Fruit fly (Drosophila melanogaster) whole organism, embryonic: ENCODE measurements around the gene janA.

ENCODE experiments used
- BEAF-32 ChIP-seq: fragments of 200-800 bp; sonication (Bioruptor generic); optimal IDR thresholded peaks from 3 replicates; lab custom pipeline; 2017; ENCODE audit warnings: missing biosample characterization, missing genetic modification characterization, mild to moderate bottlenecking, moderate library complexity, missing genetic modification reagents
- Blimp-1 ChIP-seq: fragments of 200-800 bp; sonication (Bioruptor generic); optimal IDR thresholded peaks from 3 replicates; lab custom pipeline; 2018; ENCODE audit warnings: missing biosample characterization, missing genetic modification characterization, mild to moderate bottlenecking, moderate library complexity, missing genetic modification reagents
- CG10274 ChIP-seq: fragments of 200-800 bp; sonication (Bioruptor generic); optimal IDR thresholded peaks from 3 replicates; lab custom pipeline; 2017; ENCODE audit warnings: missing biosample characterization, mild to moderate bottlenecking, missing genetic modification characterization
- CG10321 ChIP-seq: fragments of 200-800 bp; sonication (Bioruptor generic); IDR thresholded peaks from 2 replicates; pipeline ENCODE4 v1.3.6; 2022; ENCODE audit warnings: missing biosample characterization, missing genetic modification characterization
- CG11247 ChIP-seq: fragments of 200-800 bp; sonication (Bioruptor generic); IDR thresholded peaks from 2 replicates; pipeline ENCODE4 v1.3.6; 2022; ENCODE audit warnings: missing biosample characterization, missing genetic modification characterization
- CG11456 ChIP-seq: fragments of 200-800 bp; sonication (Bioruptor generic); IDR thresholded peaks from 3 replicates; pipeline ENCODE4 v1.3.6; 2022; ENCODE audit warnings: missing biosample characterization, missing genetic modification characterization
- CG12744 ChIP-seq: fragments of 200-800 bp; sonication (Bioruptor generic); optimal IDR thresholded peaks from 2 replicates; lab custom pipeline; 2016; ENCODE audit warnings: missing biosample characterization, missing genetic modification characterization
- CG13296 ChIP-seq: fragments of 200-800 bp; sonication (Bioruptor generic); optimal IDR thresholded peaks from 3 replicates; lab custom pipeline; 2018; ENCODE audit warnings: missing biosample characterization, mild to moderate bottlenecking, missing genetic modification characterization
- CG14014 ChIP-seq: fragments of 200-800 bp; sonication (Bioruptor generic); IDR thresholded peaks from 2 replicates; pipeline ENCODE4 v1.3.6; 2022; ENCODE audit warnings: missing biosample characterization, missing genetic modification characterization
- CG15479 ChIP-seq: fragments of 200-800 bp; sonication (Bioruptor generic); optimal IDR thresholded peaks from 3 replicates; lab custom pipeline; 2019; ENCODE audit warnings: missing biosample characterization, mild to moderate bottlenecking, missing genetic modification characterization, moderate library complexity
- CG1603 ChIP-seq: fragments of 200-800 bp; sonication (Bioruptor generic); optimal IDR thresholded peaks from 2 replicates; lab custom pipeline; 2019; ENCODE audit warnings: missing biosample characterization, mild to moderate bottlenecking, missing genetic modification characterization, moderate library complexity
- CG17912 ChIP-seq: fragments of 200-800 bp; sonication (Bioruptor generic); optimal IDR thresholded peaks from 2 replicates; lab custom pipeline; 2018; ENCODE audit warnings: missing biosample characterization, mild to moderate bottlenecking, missing genetic modification characterization
- CG1792 ChIP-seq: fragments of 200-800 bp; sonication (Bioruptor generic); optimal IDR thresholded peaks from 2 replicates; lab custom pipeline; 2016; ENCODE audit warnings: missing biosample characterization, missing genetic modification characterization
- CG3065 ChIP-seq: fragments of 200-800 bp; sonication (Bioruptor generic); optimal IDR thresholded peaks from 2 replicates; lab custom pipeline; 2016; ENCODE audit warnings: missing biosample characterization, missing genetic modification characterization
- CG31224 ChIP-seq: fragments of 200-800 bp; sonication (Bioruptor generic); IDR thresholded peaks from 2 replicates; pipeline ENCODE4 v1.3.6; 2022; ENCODE audit warnings: missing biosample characterization, missing genetic modification characterization
- CG4328 ChIP-seq: fragments of 200-800 bp; sonication (Bioruptor generic); optimal IDR thresholded peaks from 3 replicates; lab custom pipeline; 2017; ENCODE audit warnings: missing biosample characterization, missing genetic modification reagents, missing genetic modification characterization
- CG6765 ChIP-seq: fragments of 200-800 bp; sonication (Bioruptor generic); optimal IDR thresholded peaks from 3 replicates; lab custom pipeline; 2017; ENCODE audit warnings: missing biosample characterization, mild to moderate bottlenecking, missing genetic modification characterization
- CG6854 ChIP-seq: fragments of 200-800 bp; sonication (Bioruptor generic); optimal IDR thresholded peaks from 3 replicates; lab custom pipeline; 2017; ENCODE audit warnings: missing biosample characterization, mild to moderate bottlenecking, missing genetic modification characterization
- CG7745 ChIP-seq: fragments of 200-800 bp; sonication (Bioruptor generic); optimal IDR thresholded peaks from 2 replicates; lab custom pipeline; 2018; ENCODE audit warnings: missing biosample characterization, mild to moderate bottlenecking, missing genetic modification characterization, moderate library complexity
- CG7963 ChIP-seq: fragments of 200-800 bp; sonication (Bioruptor generic); IDR thresholded peaks from 3 replicates; pipeline ENCODE4 v1.3.6; 2022; ENCODE audit warnings: missing biosample characterization, missing genetic modification characterization; ENCODE audit not compliant: partially characterized antibody
- CG7987 ChIP-seq: fragments of 200-800 bp; sonication (Bioruptor generic); optimal IDR thresholded peaks from 2 replicates; lab custom pipeline; 2018; ENCODE audit warnings: missing biosample characterization, mild to moderate bottlenecking, missing genetic modification characterization, moderate library complexity
- CG9727 ChIP-seq: fragments of 200-800 bp; sonication (Bioruptor generic); optimal IDR thresholded peaks from 3 replicates; lab custom pipeline; 2017; ENCODE audit warnings: missing biosample characterization, mild to moderate bottlenecking, missing genetic modification characterization
- Dll ChIP-seq: fragments of 200-800 bp; sonication (Bioruptor generic); IDR thresholded peaks from 4 replicates; pipeline ENCODE4 v1.3.6; 2022; ENCODE audit warnings: missing biosample characterization, missing genetic modification characterization; ENCODE audit not compliant: partially characterized antibody
- HLHmδ ChIP-seq: fragments of 200-800 bp; sonication (Bioruptor generic); optimal IDR thresholded peaks from 2 replicates; lab custom pipeline; 2018; ENCODE audit warnings: missing biosample characterization, mild to moderate bottlenecking, missing genetic modification characterization, moderate library complexity
- Mes4 ChIP-seq: fragments of 200-800 bp; sonication (Bioruptor generic); optimal IDR thresholded peaks from 2 replicates; lab custom pipeline; 2016; ENCODE audit warnings: missing biosample characterization, missing genetic modification characterization
- Sin3A ChIP-seq: fragments of >200 bp; optimal IDR thresholded peaks from 2 replicates; lab custom pipeline; 2018
- Sox102F ChIP-seq: fragments of 200-800 bp; sonication (Bioruptor generic); optimal IDR thresholded peaks from 2 replicates; lab custom pipeline; 2018; ENCODE audit warnings: missing biosample characterization, mild to moderate bottlenecking, missing genetic modification characterization, moderate library complexity
- Sry-β ChIP-seq: fragments of 200-800 bp; sonication (Bioruptor generic); optimal IDR thresholded peaks from 2 replicates; lab custom pipeline; 2018; ENCODE audit warnings: missing biosample characterization, mild to moderate bottlenecking, missing genetic modification characterization, moderate library complexity
- Trl ChIP-seq, 3 experiments: fragments of >200 bp in 2 of 3; fragments of 200-800 bp in 1 of 3; sonication (Bioruptor generic) in 1 of 3; optimal IDR thresholded peaks; 2 replicates in 1 of 3; 3 replicates in 2 of 3; lab custom pipeline; 2016 to 2017; ENCODE audit warnings: missing biosample characterization in 1 of 3, missing genetic modification characterization in 1 of 3
- danr ChIP-seq: fragments of 200-800 bp; sonication (Bioruptor generic); IDR thresholded peaks from 2 replicates; pipeline ENCODE4 v1.3.6; 2022; ENCODE audit warnings: missing biosample characterization, missing genetic modification characterization
- dmrt11E ChIP-seq: fragments of 200-800 bp; sonication (Bioruptor generic); optimal IDR thresholded peaks from 3 replicates; lab custom pipeline; 2018; ENCODE audit warnings: missing biosample characterization, mild to moderate bottlenecking, missing genetic modification characterization, moderate library complexity
- fd96Cb ChIP-seq: fragments of 200-800 bp; sonication (Bioruptor generic); optimal IDR thresholded peaks from 2 replicates; lab custom pipeline; 2018; ENCODE audit warnings: missing biosample characterization, mild to moderate bottlenecking, missing genetic modification characterization, moderate library complexity
- gro ChIP-seq: fragments of 200-800 bp; sonication (Bioruptor generic); optimal IDR thresholded peaks from 2 replicates; lab custom pipeline; 2016; ENCODE audit warnings: missing biosample characterization, missing genetic modification characterization
- gsb ChIP-seq: fragments of 200-800 bp; sonication (Bioruptor generic); IDR thresholded peaks from 2 replicates; pipeline ENCODE4 v1.3.6; 2022; ENCODE audit warnings: missing biosample characterization, missing genetic modification characterization
- hbn ChIP-seq: fragments of 200-800 bp; sonication (Bioruptor generic); IDR thresholded peaks from 2 replicates; pipeline ENCODE4 v1.3.6; 2022; ENCODE audit warnings: missing biosample characterization, missing genetic modification characterization; ENCODE audit not compliant: partially characterized antibody
- her ChIP-seq: fragments of 200-800 bp; sonication (Bioruptor generic); optimal IDR thresholded peaks from 2 replicates; lab custom pipeline; 2016; ENCODE audit warnings: missing biosample characterization, missing genetic modification characterization
- hth ChIP-seq: fragments of >200 bp; optimal IDR thresholded peaks from 2 replicates; lab custom pipeline; 2017; ENCODE audit warnings: inconsistent platforms
- kni ChIP-seq: fragments of 200-800 bp; sonication (Bioruptor generic); optimal IDR thresholded peaks from 3 replicates; lab custom pipeline; 2017; ENCODE audit warnings: mild to moderate bottlenecking, missing biosample characterization, missing genetic modification reagents, missing genetic modification characterization
- lbe ChIP-seq: fragments of 200-800 bp; sonication (Bioruptor generic); optimal IDR thresholded peaks from 2 replicates; lab custom pipeline; 2016; ENCODE audit warnings: missing biosample characterization, mild to moderate bottlenecking, missing genetic modification characterization
- mirr ChIP-seq: fragments of 200-800 bp; sonication (Bioruptor generic); optimal IDR thresholded peaks from 3 replicates; lab custom pipeline; 2018; ENCODE audit warnings: missing biosample characterization, mild to moderate bottlenecking, missing genetic modification characterization
- mld ChIP-seq: fragments of 200-800 bp; sonication (Bioruptor generic); IDR thresholded peaks from 3 replicates; pipeline ENCODE4 v1.3.6; 2022; ENCODE audit warnings: missing biosample characterization, missing genetic modification characterization; ENCODE audit not compliant: partially characterized antibody
- peb ChIP-seq: fragments of 200-800 bp; sonication (Bioruptor generic); IDR thresholded peaks from 2 replicates; pipeline ENCODE4 v1.3.6; 2022; ENCODE audit warnings: missing biosample characterization, missing genetic modification characterization
- sim ChIP-seq: fragments of 200-800 bp; sonication (Bioruptor generic); IDR thresholded peaks from 2 replicates; pipeline ENCODE4 v1.3.6; 2022; ENCODE audit warnings: missing biosample characterization, missing genetic modification characterization
- sisA ChIP-seq: fragments of 200-800 bp; sonication (Bioruptor generic); IDR thresholded peaks from 2 replicates; pipeline ENCODE4 v1.3.6; 2022; ENCODE audit warnings: missing biosample characterization, missing genetic modification characterization
- sr ChIP-seq: fragments of 200-800 bp; sonication (Bioruptor generic); IDR thresholded peaks from 3 replicates; pipeline ENCODE4 v1.3.6; 2022; ENCODE audit warnings: missing biosample characterization, missing genetic modification characterization
- stwl ChIP-seq: fragments of 200-800 bp; sonication (Bioruptor generic); optimal IDR thresholded peaks from 3 replicates; lab custom pipeline; 2018; ENCODE audit warnings: missing biosample characterization, mild to moderate bottlenecking, missing genetic modification characterization, moderate library complexity
- sug ChIP-seq: fragments of 200-800 bp; optimal IDR thresholded peaks from 2 replicates; lab custom pipeline; 2019; ENCODE audit warnings: missing biosample characterization, mild to moderate bottlenecking, missing genetic modification characterization, moderate library complexity
- vnd ChIP-seq: fragments of 200-800 bp; sonication (Bioruptor generic); IDR thresholded peaks from 3 replicates; pipeline ENCODE4 v1.3.6; 2022; ENCODE audit warnings: missing biosample characterization, missing genetic modification characterization; ENCODE audit not compliant: partially characterized antibody
- wor ChIP-seq: fragments of 200-800 bp; sonication (Bioruptor generic); IDR thresholded peaks from 2 replicates; pipeline ENCODE4 v1.3.6; 2022; ENCODE audit warnings: missing biosample characterization, missing genetic modification characterization
- zfh1 ChIP-seq: fragments of 200-800 bp; sonication (Bioruptor generic); IDR thresholded peaks from 3 replicates; pipeline ENCODE4 v1.3.6; 2022; ENCODE audit warnings: missing biosample characterization, missing genetic modification characterization

Gene janA

DNA sequence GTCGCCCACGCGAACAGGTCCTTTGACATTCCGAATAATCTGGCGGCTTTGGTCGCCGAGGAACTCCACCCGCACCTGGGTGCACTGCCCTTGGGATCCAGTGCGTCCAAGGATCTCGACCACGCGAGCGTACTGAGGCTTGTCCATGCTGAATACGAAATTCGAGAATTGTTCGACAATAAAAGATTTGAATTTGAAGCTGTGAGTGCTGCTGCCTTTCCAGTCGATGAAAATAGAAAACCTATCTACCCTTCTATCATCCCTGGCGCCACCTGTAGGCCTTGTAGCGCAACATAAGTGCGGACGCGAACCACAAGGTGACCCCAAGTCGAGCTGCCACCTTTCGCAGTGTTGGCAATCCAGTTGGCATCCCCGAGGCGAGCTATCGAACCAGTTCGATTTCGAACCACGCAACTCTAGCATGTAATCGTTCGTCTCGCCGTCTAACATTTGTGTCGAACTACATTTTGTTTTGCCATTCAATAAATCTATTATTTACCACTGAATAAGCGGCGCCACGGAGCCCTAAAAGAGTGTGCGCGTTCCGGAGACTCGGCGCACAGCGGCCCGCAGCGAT lies 16.8 kb downstream of the janA start, which contains the start of the genes RpS28a and Axn (continued):
- TF ChIP-seq peb (GFP tag; lab: Robert Waterston, UW) (no peak), sug (tag; lab: Kevin White, UChicago) (no peak), wor (GFP tag; lab: Robert Waterston, UW) (no peak), mld (GFP tag; lab: Robert Waterston, UW) (no peak), CG10321 (0 out of 2 replicates have a peak, but pooled peaks have one; percentile 6), CG6854 (GFP tag; lab: Kevin White, UChicago) (no peak), CG31224 (GFP tag; lab: Robert Waterston, UW) (no peak), CG15479 (GFP tag; lab: Kevin White, UChicago) (no peak), mirr (GFP tag; lab: Kevin White, UChicago) (no peak), lbe (GFP tag; lab: Kevin White, UChicago) (no peak), gro (GFP tag; lab: Kevin White, UChicago) (peak; percentile 1), gsb (GFP tag; lab: Robert Waterston, UW) (no peak), CG7987 (GFP tag; lab: Kevin White, UChicago) (peak; percentile 39), Trl (optimal IDR thresholded peaks at IDR 0.05; lab: Kevin White, UChicago) (no peak), Trl (GFP tag; optimal IDR thresholded peaks at IDR 0.05; lab: Kevin White, UChicago) (no peak), danr (GFP tag; lab: Robert Waterston, UW) (no peak), CG10274 (no peak), fd96Cb (no peak), CG3065 (no peak), CG17912 (GFP tag; lab: Kevin White, UChicago) (peak; percentile 32), Sox102F (no peak), CG4328 (GFP tag; lab: Kevin White, UChicago) (no peak), hth (lab: Kevin White, UChicago) (no peak), her (GFP tag; lab: Kevin White, UChicago) (no peak), hbn (GFP tag; lab: Robert Waterston, UW) (peak; percentile 42; the same call in 1 of the 2 replicates), BEAF-32 (GFP tag; lab: Kevin White, UChicago) (no peak), Sry-β (GFP tag; lab: Kevin White, UChicago) (no peak), CG11456 (GFP tag; lab: Robert Waterston, UW) (peak; percentile 73; the same call in 2 of the 3 replicates), vnd (no peak; the same call in 2 of the 3 replicates), zfh1 (no peak), Blimp-1 (GFP tag; lab: Kevin White, UChicago) (no peak), Dll (GFP tag; lab: Robert Waterston, UW) (peak; percentile 76; the same call in 3 of the 4 replicates), Mes4 (peak; percentile 27), Sin3A (lab: Kevin White, UChicago) (peak; percentile 80), dmrt11E (tag; lab: Kevin White, UChicago) (peak; percentile 0), CG9727 (no peak), HLHmδ (peak; percentile 64), CG13296 (GFP tag; lab: Kevin White, UChicago) (no peak), sim (no peak), CG1603 (tag; lab: Kevin White, UChicago) (no peak), stwl (no peak), CG11247 (GFP tag; lab: Robert Waterston, UW) (no peak), CG14014 (no peak), CG7745 (no peak), CG12744 (no peak), CG7963 (no peak), kni (GFP tag; lab: Kevin White, UChicago) (no peak), sr (GFP tag; lab: Robert Waterston, UW) (no peak), CG6765 (GFP tag; lab: Kevin White, UChicago) (no peak), sisA (GFP tag; lab: Robert Waterston, UW) (peak; percentile 33; the same call in 1 of the 2 replicates), CG1792 (GFP tag; lab: Kevin White, UChicago) (no peak)
